Fruit fly (Drosophila melanogaster): ENCODE measurements around the gene CG32645.

DNA sequence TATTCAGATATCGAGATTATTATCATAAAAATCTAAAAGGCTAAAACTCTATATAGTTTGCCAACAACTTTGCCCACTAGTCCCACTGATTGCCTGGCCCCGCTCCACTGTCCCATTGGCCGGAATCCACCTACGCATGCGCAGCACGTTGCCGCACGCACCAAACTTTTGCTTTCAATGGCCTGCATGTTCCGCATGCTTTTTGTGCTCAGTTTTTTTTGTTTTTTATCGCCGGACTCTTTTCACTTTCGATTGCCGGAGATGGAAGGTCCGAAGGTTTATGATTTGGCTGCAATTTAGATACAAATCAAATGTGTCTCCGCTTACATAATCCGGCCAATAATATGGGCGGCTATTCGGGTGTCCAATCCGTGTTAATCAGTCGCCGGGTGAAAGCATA is 53.2 kb downstream of the CG32645 start:
- no peak for TF ChIP-seq CG8478 (optimal IDR thresholded peaks at IDR 0.05)
- no peak for TF ChIP-seq CTCF (optimal IDR thresholded peaks at IDR 0.05)

Data from S2 (cell line).